Fruit fly (Drosophila melanogaster) whole organism, embryonic: ENCODE results near the gene CG34287.

Experiments used
- Atf3 ChIP-seq: fragments of 200-800 bp; sonication (Bioruptor generic); optimal IDR thresholded peaks from 3 replicates; lab custom pipeline; 2016; ENCODE audit warnings: missing biosample characterization, missing genetic modification characterization
- CG1024 ChIP-seq: fragments of 200-800 bp; sonication (Bioruptor generic); IDR thresholded peaks from 2 replicates; pipeline ENCODE4 v1.3.6; 2022; ENCODE audit warnings: missing biosample characterization, missing genetic modification characterization
- CG10543 ChIP-seq: fragments of 200-800 bp; sonication (Bioruptor generic); optimal IDR thresholded peaks from 3 replicates; lab custom pipeline; 2017; ENCODE audit warnings: missing biosample characterization, mild to moderate bottlenecking, missing genetic modification characterization, moderate library complexity
- CG10959 ChIP-seq: fragments of 200-800 bp; sonication (Bioruptor generic); IDR thresholded peaks from 2 replicates; pipeline ENCODE4 v1.3.6; 2022; ENCODE audit warnings: missing biosample characterization, missing genetic modification characterization
- CG14965 ChIP-seq: fragments of 200-800 bp; sonication (Bioruptor generic); optimal IDR thresholded peaks from 2 replicates; lab custom pipeline; 2016; ENCODE audit warnings: missing biosample characterization, missing genetic modification characterization, borderline replicate concordance
- CG15073 ChIP-seq: fragments of 200-800 bp; sonication (Bioruptor generic); optimal IDR thresholded peaks from 2 replicates; lab custom pipeline; 2016; ENCODE audit warnings: missing biosample characterization, missing genetic modification characterization
- CG15479 ChIP-seq: fragments of 200-800 bp; sonication (Bioruptor generic); optimal IDR thresholded peaks from 3 replicates; lab custom pipeline; 2019; ENCODE audit warnings: missing biosample characterization, mild to moderate bottlenecking, missing genetic modification characterization, moderate library complexity
- CG1603 ChIP-seq: fragments of 200-800 bp; sonication (Bioruptor generic); optimal IDR thresholded peaks from 2 replicates; lab custom pipeline; 2019; ENCODE audit warnings: missing biosample characterization, mild to moderate bottlenecking, missing genetic modification characterization, moderate library complexity
- CG16815 ChIP-seq: fragments of 200-800 bp; sonication (Bioruptor generic); optimal IDR thresholded peaks from 3 replicates; lab custom pipeline; 2017; ENCODE audit warnings: missing biosample characterization, mild to moderate bottlenecking, missing genetic modification characterization
- CG17359 ChIP-seq: fragments of 200-800 bp; sonication (Bioruptor generic); optimal IDR thresholded peaks from 3 replicates; lab custom pipeline; 2018; ENCODE audit warnings: missing biosample characterization, mild to moderate bottlenecking, missing genetic modification characterization, moderate library complexity
- CG2120 ChIP-seq: fragments of 200-800 bp; sonication (Bioruptor generic); optimal IDR thresholded peaks from 3 replicates; lab custom pipeline; 2016; ENCODE audit warnings: missing biosample characterization, missing genetic modification characterization
- CG3163 ChIP-seq: fragments of 200-800 bp; sonication (Bioruptor generic); optimal IDR thresholded peaks from 3 replicates; lab custom pipeline; 2016; ENCODE audit warnings: missing biosample characterization, missing genetic modification characterization
- CG3995 ChIP-seq: fragments of 200-800 bp; sonication (Bioruptor generic); optimal IDR thresholded peaks from 3 replicates; lab custom pipeline; 2016; ENCODE audit warnings: missing biosample characterization, missing genetic modification characterization
- CG4617 ChIP-seq: fragments of 200-800 bp; sonication (Bioruptor generic); optimal IDR thresholded peaks from 3 replicates; lab custom pipeline; 2016; ENCODE audit warnings: missing biosample characterization, missing genetic modification characterization, borderline replicate concordance
- CG4820 ChIP-seq: fragments of 200-800 bp; sonication (Bioruptor generic); optimal IDR thresholded peaks from 3 replicates; lab custom pipeline; 2016; ENCODE audit warnings: missing biosample characterization, missing genetic modification characterization
- CG6654 ChIP-seq: fragments of 200-800 bp; sonication (Bioruptor generic); optimal IDR thresholded peaks from 2 replicates; lab custom pipeline; 2017; ENCODE audit warnings: missing biosample characterization, mild to moderate bottlenecking, missing genetic modification characterization
- CG7372 ChIP-seq: fragments of 200-800 bp; sonication (Bioruptor generic); IDR thresholded peaks from 2 replicates; pipeline ENCODE4 v1.3.6; 2022; ENCODE audit warnings: missing biosample characterization, missing genetic modification characterization
- CG9437 ChIP-seq: fragments of 200-800 bp; sonication (Bioruptor generic); optimal IDR thresholded peaks from 2 replicates; lab custom pipeline; 2018; ENCODE audit warnings: missing biosample characterization, mild to moderate bottlenecking, missing genetic modification characterization
- CkIIα-i1 ChIP-seq: fragments of 200-800 bp; sonication (Bioruptor generic); IDR thresholded peaks from 2 replicates; pipeline ENCODE4 v1.3.6; 2022; ENCODE audit warnings: missing biosample characterization, missing genetic modification characterization
- Drgx ChIP-seq: fragments of 200-800 bp; sonication (Bioruptor generic); IDR thresholded peaks from 2 replicates; pipeline ENCODE4 v1.3.6; 2022; ENCODE audit warnings: missing biosample characterization, missing genetic modification characterization
- E2f2 ChIP-seq: fragments of 200-800 bp; sonication (Bioruptor generic); IDR thresholded peaks from 2 replicates; pipeline ENCODE4 v1.3.6; 2022; ENCODE audit warnings: missing biosample characterization, missing genetic modification characterization
- Eip74EF ChIP-seq, 2 experiments: fragments of 200-800 bp in 1 of 2; fragments of >200 bp in 1 of 2; sonication (Bioruptor generic) in 1 of 2; optimal IDR thresholded peaks; 2 replicates each; lab custom pipeline; 2017 to 2019; ENCODE audit warnings: missing biosample characterization in 2 of 2, missing genetic modification characterization in 2 of 2, mild to moderate bottlenecking in 1 of 2, moderate library complexity in 1 of 2
- Fer2 ChIP-seq: fragments of 200-800 bp; sonication (Bioruptor generic); optimal IDR thresholded peaks from 2 replicates; lab custom pipeline; 2018; ENCODE audit warnings: missing biosample characterization, mild to moderate bottlenecking, missing genetic modification characterization, moderate library complexity
- HLH54F ChIP-seq: fragments of 200-800 bp; sonication (Bioruptor generic); optimal IDR thresholded peaks from 3 replicates; lab custom pipeline; 2016; ENCODE audit warnings: missing biosample characterization, missing genetic modification characterization
- Hr39 ChIP-seq: fragments of >200 bp; optimal IDR thresholded peaks from 2 replicates; lab custom pipeline; 2017
- MESR4 ChIP-seq: fragments of 200-800 bp; sonication (Bioruptor generic); optimal IDR thresholded peaks from 2 replicates; lab custom pipeline; 2018; ENCODE audit warnings: missing biosample characterization, mild to moderate bottlenecking, missing genetic modification characterization, moderate library complexity
- Myb ChIP-seq: fragments of 200-800 bp; sonication (Bioruptor generic); optimal IDR thresholded peaks from 2 replicates; lab custom pipeline; 2016; ENCODE audit warnings: missing biosample characterization, missing genetic modification characterization
- Nf-YC ChIP-seq: fragments of 200-800 bp; optimal IDR thresholded peaks from 3 replicates; lab custom pipeline; 2019; ENCODE audit warnings: missing biosample characterization, mild to moderate bottlenecking, missing genetic modification characterization, moderate library complexity
- Rx ChIP-seq: fragments of 200-800 bp; sonication (Bioruptor generic); IDR thresholded peaks from 2 replicates; pipeline ENCODE4 v1.3.6; 2022; ENCODE audit warnings: missing biosample characterization, missing genetic modification characterization
- Sox102F ChIP-seq: fragments of 200-800 bp; sonication (Bioruptor generic); optimal IDR thresholded peaks from 2 replicates; lab custom pipeline; 2018; ENCODE audit warnings: missing biosample characterization, mild to moderate bottlenecking, missing genetic modification characterization, moderate library complexity
- ato ChIP-seq: fragments of 200-800 bp; sonication (Bioruptor generic); IDR thresholded peaks from 2 replicates; pipeline ENCODE4 v1.3.6; 2022; ENCODE audit warnings: missing biosample characterization, missing genetic modification characterization; ENCODE audit not compliant: partially characterized antibody
- bab2 ChIP-seq: fragments of 200-800 bp; sonication (Bioruptor generic); optimal IDR thresholded peaks from 2 replicates; lab custom pipeline; 2016; ENCODE audit warnings: missing biosample characterization, missing genetic modification characterization
- bcd ChIP-seq: fragments of 200-800 bp; sonication (Bioruptor generic); optimal IDR thresholded peaks from 2 replicates; lab custom pipeline; 2017; ENCODE audit warnings: missing biosample characterization, mild to moderate bottlenecking, missing genetic modification characterization
- chif ChIP-seq, 2 experiments: fragments of 200-800 bp; sonication (Bioruptor generic); optimal IDR thresholded peaks; 3 replicates each; lab custom pipeline; 2016; ENCODE audit warnings: missing biosample characterization in 2 of 2, missing genetic modification characterization in 2 of 2
- corto ChIP-seq: fragments of 200-800 bp; sonication (Bioruptor generic); optimal IDR thresholded peaks from 2 replicates; lab custom pipeline; 2016; ENCODE audit warnings: missing biosample characterization, mild to moderate bottlenecking, missing genetic modification characterization, moderate library complexity
- crp ChIP-seq, 2 experiments: fragments of 200-800 bp; sonication (Bioruptor generic); optimal IDR thresholded peaks; 2 replicates in 1 of 2; 3 replicates in 1 of 2; lab custom pipeline; 2017; ENCODE audit warnings: missing biosample characterization in 2 of 2, missing genetic modification characterization in 2 of 2, mild to moderate bottlenecking in 1 of 2, moderate library complexity in 1 of 2
- gt ChIP-seq: fragments of 200-800 bp; sonication (Bioruptor generic); IDR thresholded peaks from 2 replicates; pipeline ENCODE4 v1.3.6; 2022; ENCODE audit warnings: missing biosample characterization, missing genetic modification characterization
- ham ChIP-seq: fragments of 200-800 bp; sonication (Bioruptor generic); IDR thresholded peaks from 2 replicates; pipeline ENCODE4 v1.3.6; 2022; ENCODE audit warnings: missing biosample characterization, missing genetic modification characterization
- kah ChIP-seq: fragments of 200-800 bp; sonication (Bioruptor generic); optimal IDR thresholded peaks from 2 replicates; lab custom pipeline; 2018; ENCODE audit warnings: missing biosample characterization, mild to moderate bottlenecking, missing genetic modification characterization
- kay ChIP-seq: fragments of 200-800 bp; sonication (Bioruptor generic); optimal IDR thresholded peaks from 2 replicates; lab custom pipeline; 2016; ENCODE audit warnings: missing biosample characterization, missing genetic modification characterization
- nom ChIP-seq: fragments of 200-800 bp; sonication (Bioruptor generic); optimal IDR thresholded peaks from 2 replicates; lab custom pipeline; 2017; ENCODE audit warnings: missing biosample characterization, missing genetic modification characterization, mild to moderate bottlenecking, moderate library complexity, missing genetic modification reagents
- pan ChIP-seq, 4 experiments: fragments of >200 bp in 3 of 4; fragments of 200-800 bp in 1 of 4; sonication (Bioruptor generic) in 1 of 4; optimal IDR thresholded peaks in 3 of 4; IDR thresholded peaks in 1 of 4; 2 replicates each; pipeline versions ENCODE4 v1.3.6 to Lab custom; 2017 to 2022; ENCODE audit warnings: missing biosample characterization in 2 of 4, missing genetic modification characterization in 2 of 4, mixed read lengths in 1 of 4
- pzg ChIP-seq: fragments of 200-800 bp; sonication (Bioruptor generic); optimal IDR thresholded peaks from 3 replicates; lab custom pipeline; 2018; ENCODE audit warnings: missing biosample characterization, mild to moderate bottlenecking, missing genetic modification characterization, moderate library complexity
- shn ChIP-seq: fragments of 200-800 bp; sonication (Bioruptor generic); optimal IDR thresholded peaks from 3 replicates; lab custom pipeline; 2016; ENCODE audit warnings: missing biosample characterization, missing genetic modification characterization
- stwl ChIP-seq: fragments of 200-800 bp; sonication (Bioruptor generic); optimal IDR thresholded peaks from 3 replicates; lab custom pipeline; 2018; ENCODE audit warnings: missing biosample characterization, mild to moderate bottlenecking, missing genetic modification characterization, moderate library complexity
- tgo ChIP-seq: fragments of 200-800 bp; sonication (Bioruptor generic); IDR thresholded peaks from 3 replicates; pipeline ENCODE4 v1.3.6; 2022; ENCODE audit warnings: missing biosample characterization, missing genetic modification characterization
- tll ChIP-seq, 2 experiments: fragments of 200-800 bp in 1 of 2; fragments of >200 bp in 1 of 2; sonication (Bioruptor generic) in 1 of 2; optimal IDR thresholded peaks; 2 replicates each; lab custom pipeline; 2017 to 2019; ENCODE audit warnings: missing biosample characterization in 2 of 2, missing genetic modification characterization in 2 of 2, mild to moderate bottlenecking in 1 of 2, moderate library complexity in 1 of 2
- toy ChIP-seq: fragments of 200-800 bp; sonication (Bioruptor generic); IDR thresholded peaks from 2 replicates; pipeline ENCODE4 v1.3.6; 2022; ENCODE audit warnings: missing biosample characterization, missing genetic modification characterization
- unc-4 ChIP-seq: fragments of 200-800 bp; sonication (Bioruptor generic); IDR thresholded peaks from 2 replicates; pipeline ENCODE4 v1.3.6; 2022; ENCODE audit warnings: missing biosample characterization, missing genetic modification characterization; ENCODE audit not compliant: partially characterized antibody
- unpg ChIP-seq: fragments of 200-800 bp; sonication (Bioruptor generic); optimal IDR thresholded peaks from 3 replicates; lab custom pipeline; 2018; ENCODE audit warnings: missing biosample characterization, mild to moderate bottlenecking, missing genetic modification characterization, moderate library complexity
- usp ChIP-seq: fragments of >200 bp; optimal IDR thresholded peaks from 2 replicates; lab custom pipeline; 2017; ENCODE audit warnings: missing biosample characterization, missing genetic modification characterization

Gene CG34287

dm6 chr3R:5821243-5821642 is 31.9 kb upstream of the CG34287 start, which contains the start of gene Hpr1 (continued):
- TF ChIP-seq pan (optimal IDR thresholded peaks at IDR 0.05; lab: Kevin White, UChicago) (no peak), pan (GFP tag; optimal IDR thresholded peaks at IDR 0.05 in 1 of 2, IDR thresholded peaks at IDR 0.05 in 1 of 2) (no peak), CG17359 (peak; percentile 28), toy (GFP tag; lab: Robert Waterston, UW) (no peak), gt (GFP tag; lab: Robert Waterston, UW) (no peak), stwl (tag; lab: Kevin White, UChicago) (peak; percentile 68), pzg (GFP tag; lab: Kevin White, UChicago) (peak; percentile 54), CG7372 (GFP tag; lab: Robert Waterston, UW) (no peak), CG9437 (GFP tag; lab: Kevin White, UChicago) (no peak), CG1603 (peak; percentile 36), unc-4 (peak; percentile 47; the same call in 1 of the 2 replicates), MESR4 (GFP tag; lab: Kevin White, UChicago) (peak; percentile 36), Rx (GFP tag; lab: Robert Waterston, UW) (no peak), Sox102F (GFP tag; lab: Kevin White, UChicago) (no peak), Myb (GFP tag; lab: Kevin White, UChicago) (peak; percentile 31), E2f2 (GFP tag; lab: Robert Waterston, UW) (peak; percentile 93), bcd (GFP tag; lab: Kevin White, UChicago) (no peak), bab2 (no peak), Eip74EF (GFP tag; optimal IDR thresholded peaks at IDR 0.05; lab: Kevin White, UChicago) (no peak), CG10543 (GFP tag; lab: Kevin White, UChicago) (no peak), kay (no peak), CG2120 (GFP tag; lab: Kevin White, UChicago) (no peak), Fer2 (tag; lab: Kevin White, UChicago) (no peak), tgo (no peak), CG1024 (no peak), CkIIα-i1 (no peak), CG3163 (GFP tag; lab: Kevin White, UChicago) (no peak), nom (GFP tag; lab: Kevin White, UChicago) (no peak), Drgx (GFP tag; lab: Robert Waterston, UW) (no peak), Atf3 (no peak), shn (no peak), crp (GFP tag; optimal IDR thresholded peaks at IDR 0.05; lab: Kevin White, UChicago) (no peak), CG14965 (GFP tag; lab: Kevin White, UChicago) (no peak), CG4617 (peak; percentile 68), ham (GFP tag; lab: Robert Waterston, UW) (no peak), chif (GFP tag; optimal IDR thresholded peaks at IDR 0.05; lab: Kevin White, UChicago) (no peak), CG15479 (GFP tag; lab: Kevin White, UChicago) (no peak), ato (GFP tag; lab: Robert Waterston, UW) (no peak), kah (GFP tag; lab: Kevin White, UChicago) (no peak), HLH54F (GFP tag; lab: Kevin White, UChicago) (no peak), Hr39 (no peak), tll (GFP tag; optimal IDR thresholded peaks at IDR 0.05; lab: Kevin White, UChicago) (no peak), unpg (GFP tag; lab: Kevin White, UChicago) (no peak), CG15073 (GFP tag; lab: Kevin White, UChicago) (no peak), CG4820 (no peak), CG10959 (GFP tag; lab: Robert Waterston, UW) (no peak), CG6654 (no peak), CG3995 (no peak), corto (GFP tag; lab: Kevin White, UChicago) (no peak), CG16815 (no peak), Nf-YC (tag; lab: Kevin White, UChicago) (no peak), usp (GFP tag; lab: Kevin White, UChicago) (no peak)
